Fruit fly (Drosophila melanogaster) whole organism, embryonic: ENCODE results near the gene Mtp.
A peak's percentile ranks its signal among the peaks of the same experiment; 100 is the strongest.

ENCODE experiments used
- Bdp1 ChIP-seq: fragments of 200-800 bp; sonication (Bioruptor generic); optimal IDR thresholded peaks from 3 replicates; lab custom pipeline; 2016; ENCODE audit warnings: missing biosample characterization, missing genetic modification characterization
- CG10147 ChIP-seq: fragments of 200-800 bp; sonication (Bioruptor generic); optimal IDR thresholded peaks from 2 replicates; lab custom pipeline; 2019; ENCODE audit warnings: missing biosample characterization, mild to moderate bottlenecking, missing genetic modification characterization, moderate library complexity
- CG10366 ChIP-seq: fragments of 200-800 bp; sonication (Bioruptor generic); IDR thresholded peaks from 2 replicates; pipeline ENCODE4 v1.3.6; 2022; ENCODE audit warnings: missing biosample characterization, missing genetic modification characterization
- CG11695 ChIP-seq: fragments of 200-800 bp; sonication (Bioruptor generic); IDR thresholded peaks from 3 replicates; pipeline ENCODE4 v1.3.6; 2022; ENCODE audit warnings: missing biosample characterization, missing genetic modification characterization
- CG12391 ChIP-seq: fragments of 200-800 bp; sonication (Bioruptor generic); optimal IDR thresholded peaks from 3 replicates; lab custom pipeline; 2018; ENCODE audit warnings: missing biosample characterization, mild to moderate bottlenecking, missing genetic modification characterization, moderate library complexity
- CG13624 ChIP-seq: fragments of 200-800 bp; sonication (Bioruptor generic); optimal IDR thresholded peaks from 2 replicates; lab custom pipeline; 2016; ENCODE audit warnings: missing biosample characterization, missing genetic modification characterization
- CG13894 ChIP-seq: fragments of 200-800 bp; sonication (Bioruptor generic); optimal IDR thresholded peaks from 3 replicates; lab custom pipeline; 2018; ENCODE audit warnings: missing biosample characterization, mild to moderate bottlenecking, missing genetic modification characterization, moderate library complexity
- CG16779 ChIP-seq: fragments of 200-800 bp; sonication (Bioruptor generic); IDR thresholded peaks from 2 replicates; pipeline ENCODE4 v1.3.6; 2022; ENCODE audit warnings: missing biosample characterization, missing genetic modification characterization
- CG17568 ChIP-seq: fragments of 200-800 bp; sonication (Bioruptor generic); optimal IDR thresholded peaks from 2 replicates; lab custom pipeline; 2018; ENCODE audit warnings: missing biosample characterization, mild to moderate bottlenecking, missing genetic modification characterization, moderate library complexity
- CG17612 ChIP-seq: fragments of 200-800 bp; sonication (Bioruptor generic); IDR thresholded peaks from 2 replicates; pipeline ENCODE4 v1.3.6; 2022; ENCODE audit warnings: missing biosample characterization, missing genetic modification characterization
- CG18476 ChIP-seq: fragments of 200-800 bp; sonication (Bioruptor generic); optimal IDR thresholded peaks from 2 replicates; lab custom pipeline; 2016; ENCODE audit warnings: missing biosample characterization, mild to moderate bottlenecking, missing genetic modification characterization
- CG32772 ChIP-seq: fragments of 200-800 bp; sonication (Bioruptor generic); IDR thresholded peaks from 2 replicates; pipeline ENCODE4 v1.3.6; 2022; ENCODE audit warnings: missing biosample characterization, missing genetic modification characterization
- CG34224 ChIP-seq: fragments of 200-800 bp; sonication (Bioruptor generic); IDR thresholded peaks from 3 replicates; pipeline ENCODE4 v1.3.6; 2022; ENCODE audit warnings: missing biosample characterization, missing genetic modification characterization; ENCODE audit not compliant: partially characterized antibody
- CG7271 ChIP-seq: fragments of 200-800 bp; sonication (Bioruptor generic); optimal IDR thresholded peaks from 2 replicates; lab custom pipeline; 2018; ENCODE audit warnings: missing biosample characterization, mild to moderate bottlenecking, missing genetic modification characterization, moderate library complexity
- CG7745 ChIP-seq: fragments of 200-800 bp; sonication (Bioruptor generic); optimal IDR thresholded peaks from 2 replicates; lab custom pipeline; 2018; ENCODE audit warnings: missing biosample characterization, mild to moderate bottlenecking, missing genetic modification characterization, moderate library complexity
- CG8089 ChIP-seq: fragments of 200-800 bp; sonication (Bioruptor generic); optimal IDR thresholded peaks from 3 replicates; lab custom pipeline; 2016; ENCODE audit warnings: missing biosample characterization, missing genetic modification characterization
- CG9876 ChIP-seq: fragments of 200-800 bp; sonication (Bioruptor generic); optimal IDR thresholded peaks from 2 replicates; lab custom pipeline; 2016; ENCODE audit warnings: missing biosample characterization, missing genetic modification characterization
- D19B ChIP-seq: fragments of 200-800 bp; sonication (Bioruptor generic); optimal IDR thresholded peaks from 2 replicates; lab custom pipeline; 2017; ENCODE audit warnings: missing biosample characterization, mild to moderate bottlenecking, missing genetic modification characterization
- Dbx ChIP-seq: fragments of 200-800 bp; sonication (Bioruptor generic); IDR thresholded peaks from 3 replicates; pipeline ENCODE4 v1.3.6; 2022; ENCODE audit warnings: missing biosample characterization, missing genetic modification characterization
- Deaf1 ChIP-seq: fragments of 200-800 bp; optimal IDR thresholded peaks from 3 replicates; lab custom pipeline; 2019; ENCODE audit warnings: missing biosample characterization, mild to moderate bottlenecking, missing genetic modification characterization, moderate library complexity
- Gsc ChIP-seq: fragments of 200-800 bp; sonication (Bioruptor generic); IDR thresholded peaks from 2 replicates; pipeline ENCODE4 v1.3.6; 2022; ENCODE audit warnings: missing biosample characterization, missing genetic modification characterization
- H2.0 ChIP-seq: fragments of 200-800 bp; sonication (Bioruptor generic); IDR thresholded peaks from 2 replicates; pipeline ENCODE4 v1.3.6; 2022; ENCODE audit warnings: missing biosample characterization, missing genetic modification characterization
- HLHmδ ChIP-seq: fragments of 200-800 bp; sonication (Bioruptor generic); optimal IDR thresholded peaks from 2 replicates; lab custom pipeline; 2018; ENCODE audit warnings: missing biosample characterization, mild to moderate bottlenecking, missing genetic modification characterization, moderate library complexity
- Hand ChIP-seq: fragments of 200-800 bp; sonication (Bioruptor generic); optimal IDR thresholded peaks from 2 replicates; lab custom pipeline; 2017; ENCODE audit warnings: mild to moderate bottlenecking, missing biosample characterization, missing genetic modification reagents, missing genetic modification characterization
- Hr78 ChIP-seq, 2 experiments: fragments of 200-800 bp in 1 of 2; fragments of >200 bp in 1 of 2; sonication (Bioruptor generic) in 1 of 2; optimal IDR thresholded peaks; 2 replicates each; lab custom pipeline; 2017 to 2019; ENCODE audit warnings: missing biosample characterization in 2 of 2, missing genetic modification characterization in 2 of 2, mild to moderate bottlenecking in 1 of 2, moderate library complexity in 1 of 2
- Kr ChIP-seq: fragments of 200-800 bp; sonication (Bioruptor generic); optimal IDR thresholded peaks from 2 replicates; lab custom pipeline; 2017; ENCODE audit warnings: missing biosample characterization, mild to moderate bottlenecking, missing genetic modification characterization
- Mes4 ChIP-seq: fragments of 200-800 bp; sonication (Bioruptor generic); optimal IDR thresholded peaks from 2 replicates; lab custom pipeline; 2016; ENCODE audit warnings: missing biosample characterization, missing genetic modification characterization
- Mrtf ChIP-seq: fragments of 200-800 bp; sonication (Bioruptor generic); IDR thresholded peaks from 3 replicates; pipeline ENCODE4 v1.3.6; 2022; ENCODE audit warnings: missing biosample characterization, missing genetic modification characterization
- Oli ChIP-seq: fragments of 200-800 bp; sonication (Bioruptor generic); optimal IDR thresholded peaks from 2 replicates; lab custom pipeline; 2018; ENCODE audit warnings: missing biosample characterization, mild to moderate bottlenecking, missing genetic modification characterization, moderate library complexity
- Ptx1 ChIP-seq: fragments of 200-800 bp; sonication (Bioruptor generic); IDR thresholded peaks from 2 replicates; pipeline ENCODE4 v1.3.6; 2022; ENCODE audit warnings: missing biosample characterization, missing genetic modification characterization
- Ravus ChIP-seq: fragments of 200-800 bp; sonication (Bioruptor generic); IDR thresholded peaks from 2 replicates; pipeline ENCODE4 v1.3.6; 2022; ENCODE audit warnings: missing biosample characterization, missing genetic modification characterization
- Rfx ChIP-seq: fragments of 200-800 bp; sonication (Bioruptor generic); IDR thresholded peaks from 2 replicates; pipeline ENCODE4 v1.3.6; 2022; ENCODE audit warnings: missing biosample characterization, missing genetic modification characterization
- Sry-β ChIP-seq: fragments of 200-800 bp; sonication (Bioruptor generic); optimal IDR thresholded peaks from 2 replicates; lab custom pipeline; 2018; ENCODE audit warnings: missing biosample characterization, mild to moderate bottlenecking, missing genetic modification characterization, moderate library complexity
- Sry-δ ChIP-seq: fragments of 200-800 bp; sonication (Bioruptor generic); optimal IDR thresholded peaks from 2 replicates; lab custom pipeline; 2016; ENCODE audit warnings: missing biosample characterization, missing genetic modification characterization
- ara ChIP-seq: fragments of 200-800 bp; sonication (Bioruptor generic); IDR thresholded peaks from 2 replicates; pipeline ENCODE4 v1.3.6; 2022; ENCODE audit warnings: missing biosample characterization, missing genetic modification characterization
- bab2 ChIP-seq: fragments of 200-800 bp; sonication (Bioruptor generic); optimal IDR thresholded peaks from 2 replicates; lab custom pipeline; 2016; ENCODE audit warnings: missing biosample characterization, missing genetic modification characterization
- bbx ChIP-seq: fragments of 200-800 bp; sonication (Bioruptor generic); IDR thresholded peaks from 2 replicates; pipeline ENCODE4 v1.3.6; 2022; ENCODE audit warnings: missing biosample characterization, missing genetic modification characterization; ENCODE audit not compliant: partially characterized antibody
- bowl ChIP-seq: fragments of 200-800 bp; sonication (Bioruptor generic); IDR thresholded peaks from 2 replicates; pipeline ENCODE4 v1.3.6; 2022; ENCODE audit warnings: missing biosample characterization, missing genetic modification characterization
- bsh ChIP-seq, 2 experiments: fragments of 200-800 bp; sonication (Bioruptor generic); optimal IDR thresholded peaks; 2 replicates each; lab custom pipeline; 2017 to 2018; ENCODE audit warnings: mild to moderate bottlenecking in 2 of 2, missing biosample characterization in 2 of 2, missing genetic modification characterization in 2 of 2, moderate library complexity in 1 of 2
- kay ChIP-seq: fragments of 200-800 bp; sonication (Bioruptor generic); optimal IDR thresholded peaks from 2 replicates; lab custom pipeline; 2016; ENCODE audit warnings: missing biosample characterization, missing genetic modification characterization
- lbe ChIP-seq: fragments of 200-800 bp; sonication (Bioruptor generic); optimal IDR thresholded peaks from 2 replicates; lab custom pipeline; 2016; ENCODE audit warnings: missing biosample characterization, mild to moderate bottlenecking, missing genetic modification characterization
- org-1 ChIP-seq: fragments of 200-800 bp; sonication (Bioruptor generic); optimal IDR thresholded peaks from 2 replicates; lab custom pipeline; 2017; ENCODE audit warnings: missing biosample characterization, missing genetic modification characterization
- salm ChIP-seq: fragments of 200-800 bp; sonication (Bioruptor generic); optimal IDR thresholded peaks from 2 replicates; lab custom pipeline; 2018; ENCODE audit warnings: missing biosample characterization, mild to moderate bottlenecking, missing genetic modification characterization
- sens ChIP-seq: fragments of 200-800 bp; sonication (Bioruptor generic); peaks from one replicate; lab custom pipeline; 2016; ENCODE audit warnings: missing biosample characterization, missing genetic modification characterization
- sima ChIP-seq: fragments of 200-800 bp; sonication (Bioruptor generic); optimal IDR thresholded peaks from 2 replicates; lab custom pipeline; 2016; ENCODE audit warnings: missing biosample characterization, missing genetic modification characterization
- slbo ChIP-seq: fragments of 200-800 bp; sonication (Bioruptor generic); IDR thresholded peaks from 2 replicates; pipeline ENCODE4 v1.3.6; 2022; ENCODE audit warnings: missing biosample characterization, missing genetic modification characterization
- slou ChIP-seq: fragments of 200-800 bp; sonication (Bioruptor generic); optimal IDR thresholded peaks from 3 replicates; lab custom pipeline; 2016; ENCODE audit warnings: missing biosample characterization, missing genetic modification characterization
- twi ChIP-seq: fragments of 200-800 bp; optimal IDR thresholded peaks from 2 replicates; lab custom pipeline; 2019; ENCODE audit warnings: missing biosample characterization, mild to moderate bottlenecking, missing genetic modification characterization, moderate library complexity
- wor ChIP-seq: fragments of 200-800 bp; sonication (Bioruptor generic); IDR thresholded peaks from 2 replicates; pipeline ENCODE4 v1.3.6; 2022; ENCODE audit warnings: missing biosample characterization, missing genetic modification characterization
- z ChIP-seq: fragments of 200-800 bp; sonication (Bioruptor generic); IDR thresholded peaks from 3 replicates; pipeline ENCODE4 v1.3.6; 2022; ENCODE audit warnings: missing biosample characterization, missing genetic modification characterization

Mtp gene

dm6 chr2L:20950421-20951108, 27.9 kb upstream of the Mtp start (continued):
- TF ChIP-seq Ptx1 (GFP tag; lab: Robert Waterston, UW) (peak; percentile 74), CG8089 (peak; percentile 29), slou (GFP tag; lab: Kevin White, UChicago) (no peak), D19B (GFP tag; lab: Kevin White, UChicago) (no peak), CG10147 (GFP tag; lab: Kevin White, UChicago) (peak; percentile 34), twi (no peak), sima (GFP tag; lab: Kevin White, UChicago) (no peak), z (GFP tag; lab: Robert Waterston, UW) (no peak), bbx (GFP tag; lab: Robert Waterston, UW) (no peak), H2.0 (GFP tag; lab: Robert Waterston, UW) (peak; percentile 70), Bdp1 (GFP tag; lab: Kevin White, UChicago) (peak; percentile 18), Sry-β (no peak), CG7271 (tag; lab: Kevin White, UChicago) (no peak), CG17568 (GFP tag; lab: Kevin White, UChicago) (no peak), CG18476 (peak; percentile 11), Sry-δ (GFP tag; lab: Kevin White, UChicago) (no peak), CG13894 (tag; lab: Kevin White, UChicago) (no peak), Rfx (GFP tag; lab: Robert Waterston, UW) (peak; percentile 62; the same call in 1 of the 2 replicates), wor (peak; percentile 52), Oli (tag; lab: Kevin White, UChicago) (peak; percentile 61), CG13624 (GFP tag; lab: Kevin White, UChicago) (peak; percentile 56), CG11695 (GFP tag; lab: Robert Waterston, UW) (peak; percentile 59; the same call in 2 of the 3 replicates), CG16779 (GFP tag; lab: Robert Waterston, UW) (no peak), CG17612 (no peak), Hand (no peak), salm (tag; lab: Kevin White, UChicago) (peak; percentile 34), Deaf1 (tag; lab: Kevin White, UChicago) (no peak), Gsc (no peak), Mrtf (GFP tag; lab: Robert Waterston, UW) (peak; percentile 55; the same call in 1 of the 3 replicates), kay (GFP tag; lab: Kevin White, UChicago) (no peak), Mes4 (no peak), lbe (GFP tag; lab: Kevin White, UChicago) (no peak), CG12391 (tag; lab: Kevin White, UChicago) (peak; percentile 46), CG34224 (GFP tag; lab: Robert Waterston, UW) (no peak), Hr78 (GFP tag; optimal IDR thresholded peaks at IDR 0.05; lab: Kevin White, UChicago) (no peak), Kr (GFP tag; lab: Kevin White, UChicago) (no peak), Dbx (GFP tag; lab: Robert Waterston, UW) (peak; percentile 50; the same call in 1 of the 3 replicates), CG32772 (GFP tag; lab: Robert Waterston, UW) (peak; percentile 70), sens (GFP tag; lab: Kevin White, UChicago) (peak; percentile 72), bowl (GFP tag; lab: Robert Waterston, UW) (no peak), CG9876 (no peak), Ravus (no peak), ara (no peak), bab2 (GFP tag; lab: Kevin White, UChicago) (peak; percentile 28), org-1 (GFP tag; lab: Kevin White, UChicago) (peak; percentile 23), slbo (peak; percentile 73), CG10366 (peak; percentile 55; the same call in 1 of the 2 replicates), CG7745 (no peak), HLHmδ (GFP tag; lab: Kevin White, UChicago) (no peak), bsh (GFP tag; optimal IDR thresholded peaks at IDR 0.05; lab: Kevin White, UChicago) (peak in 1 of 2 experiments; percentile 64)
